Fruit fly (Drosophila melanogaster): ENCODE measurements around the gene GlyRS.

- TF ChIP-seq CG8478 (optimal IDR thresholded peaks at IDR 0.05) (no peak), CTCF (optimal IDR thresholded peaks at IDR 0.05) (no peak)
Measured at dm6 chr3L:15101639-15102413, 6.9 kb downstream of the GlyRS start.
